Worm (Caenorhabditis elegans): ENCODE data around the gene srh-257.

DNA sequence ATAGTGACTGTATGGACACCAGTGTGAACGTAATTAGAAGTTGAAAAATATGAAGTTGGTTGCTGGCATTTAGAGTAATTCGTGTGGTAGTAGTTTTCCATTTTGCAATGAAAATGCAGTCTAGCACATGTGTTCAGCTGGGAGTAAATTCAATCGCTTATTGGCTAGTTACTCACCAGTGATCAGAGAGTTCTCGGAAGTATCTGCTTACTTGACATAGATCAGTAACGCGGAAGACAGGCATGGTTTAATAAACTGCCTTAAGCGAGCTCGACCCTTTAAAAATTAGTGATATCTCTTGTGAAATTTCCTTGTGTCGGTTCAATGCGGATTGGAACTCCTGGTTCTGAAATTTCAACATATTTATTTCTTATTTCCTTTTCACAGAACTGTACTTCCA is 30.8 kb upstream of the srh-257 start, which contains the start of gene srh-52:
- TF ChIP-seq klf-2 (GFP tag; conservative IDR thresholded peaks at IDR 0.05): no peak
- TF ChIP-seq tab-1 (GFP tag; IDR thresholded peaks at IDR 0.05): no peak
- TF ChIP-seq med-1 (GFP tag; optimal IDR thresholded peaks at IDR 0.05; ENCODE audit: insufficient read depth): no peak
- no peak for TF ChIP-seq cog-1 (tag; optimal IDR thresholded peaks at IDR 0.05)
- TF ChIP-seq flt-1 (GFP tag; IDR thresholded peaks at IDR 0.05): no peak
- no peak for TF ChIP-seq ztf-23 (GFP tag; IDR thresholded peaks at IDR 0.05)
- no peak for TF ChIP-seq ztf-29 (GFP tag; IDR thresholded peaks at IDR 0.05)
- TF ChIP-seq T22C8.4 (GFP tag; IDR thresholded peaks at IDR 0.05): no peak
- TF ChIP-seq ref-1 (GFP tag; conservative IDR thresholded peaks at IDR 0.05): no peak
